Fruit fly (Drosophila melanogaster) whole organism, embryonic: ENCODE data around the gene Antp.

Source experiments
- Adf1 ChIP-seq: fragments of 200-800 bp; sonication (Bioruptor generic); IDR thresholded peaks from 2 replicates; pipeline ENCODE4 v1.3.6; 2022; ENCODE audit warnings: missing biosample characterization, missing genetic modification characterization
- B-H2 ChIP-seq: fragments of 200-800 bp; sonication (Bioruptor generic); optimal IDR thresholded peaks from 2 replicates; lab custom pipeline; 2018; ENCODE audit warnings: missing biosample characterization, mild to moderate bottlenecking, missing genetic modification characterization
- Blimp-1 ChIP-seq: fragments of 200-800 bp; sonication (Bioruptor generic); optimal IDR thresholded peaks from 3 replicates; lab custom pipeline; 2018; ENCODE audit warnings: missing biosample characterization, missing genetic modification characterization, mild to moderate bottlenecking, moderate library complexity, missing genetic modification reagents
- CG10267 ChIP-seq: fragments of 200-800 bp; sonication (Bioruptor generic); optimal IDR thresholded peaks from 2 replicates; lab custom pipeline; 2018; ENCODE audit warnings: missing biosample characterization, mild to moderate bottlenecking, missing genetic modification characterization, moderate library complexity
- CG13424 ChIP-seq: fragments of 200-800 bp; sonication (Bioruptor generic); optimal IDR thresholded peaks from 2 replicates; lab custom pipeline; 2019; ENCODE audit warnings: missing biosample characterization, mild to moderate bottlenecking, missing genetic modification characterization, moderate library complexity
- CG14014 ChIP-seq: fragments of 200-800 bp; sonication (Bioruptor generic); IDR thresholded peaks from 2 replicates; pipeline ENCODE4 v1.3.6; 2022; ENCODE audit warnings: missing biosample characterization, missing genetic modification characterization
- CG17359 ChIP-seq: fragments of 200-800 bp; sonication (Bioruptor generic); optimal IDR thresholded peaks from 3 replicates; lab custom pipeline; 2018; ENCODE audit warnings: missing biosample characterization, mild to moderate bottlenecking, missing genetic modification characterization, moderate library complexity
- CG17385 ChIP-seq: fragments of 200-800 bp; sonication (Bioruptor generic); optimal IDR thresholded peaks from 3 replicates; lab custom pipeline; 2018; ENCODE audit warnings: missing biosample characterization, mild to moderate bottlenecking, missing genetic modification characterization
- CG18599 ChIP-seq: fragments of 200-800 bp; sonication (Bioruptor generic); optimal IDR thresholded peaks from 3 replicates; lab custom pipeline; 2017; ENCODE audit warnings: missing biosample characterization, missing genetic modification characterization, mild to moderate bottlenecking, moderate library complexity, missing genetic modification reagents
- CG2712 ChIP-seq: fragments of 200-800 bp; optimal IDR thresholded peaks from 3 replicates; lab custom pipeline; 2019; ENCODE audit warnings: missing biosample characterization, mild to moderate bottlenecking, missing genetic modification characterization, moderate library complexity
- CG30403 ChIP-seq: fragments of 200-800 bp; sonication (Bioruptor generic); optimal IDR thresholded peaks from 3 replicates; lab custom pipeline; 2016; ENCODE audit warnings: missing biosample characterization, missing genetic modification characterization
- CG31365 ChIP-seq: fragments of 200-800 bp; sonication (Bioruptor generic); optimal IDR thresholded peaks from 2 replicates; lab custom pipeline; 2018; ENCODE audit warnings: missing biosample characterization, mild to moderate bottlenecking, missing genetic modification characterization
- CG3163 ChIP-seq: fragments of 200-800 bp; sonication (Bioruptor generic); optimal IDR thresholded peaks from 3 replicates; lab custom pipeline; 2016; ENCODE audit warnings: missing biosample characterization, missing genetic modification characterization
- CG32532 ChIP-seq: fragments of 200-800 bp; sonication (Bioruptor generic); IDR thresholded peaks from 2 replicates; pipeline ENCODE4 v1.3.6; 2022; ENCODE audit warnings: missing biosample characterization, missing genetic modification characterization
- CG3281 ChIP-seq: fragments of 200-800 bp; sonication (Bioruptor generic); optimal IDR thresholded peaks from 3 replicates; lab custom pipeline; 2017; ENCODE audit warnings: missing biosample characterization, mild to moderate bottlenecking, missing genetic modification characterization
- CG3838 ChIP-seq: fragments of 200-800 bp; sonication (Bioruptor generic); optimal IDR thresholded peaks from 3 replicates; lab custom pipeline; 2016; ENCODE audit warnings: missing biosample characterization, missing genetic modification characterization
- CG4730 ChIP-seq: fragments of 200-800 bp; sonication (Bioruptor generic); IDR thresholded peaks from 2 replicates; pipeline ENCODE4 v1.3.6; 2022; ENCODE audit warnings: missing biosample characterization, missing genetic modification characterization
- CG7745 ChIP-seq: fragments of 200-800 bp; sonication (Bioruptor generic); optimal IDR thresholded peaks from 2 replicates; lab custom pipeline; 2018; ENCODE audit warnings: missing biosample characterization, mild to moderate bottlenecking, missing genetic modification characterization, moderate library complexity
- CG8388 ChIP-seq: fragments of 200-800 bp; sonication (Bioruptor generic); optimal IDR thresholded peaks from 2 replicates; lab custom pipeline; 2019; ENCODE audit warnings: missing biosample characterization, mild to moderate bottlenecking, missing genetic modification characterization, moderate library complexity
- Ets97D ChIP-seq: fragments of 200-800 bp; sonication (Bioruptor generic); optimal IDR thresholded peaks from 3 replicates; lab custom pipeline; 2016; ENCODE audit warnings: missing biosample characterization, missing genetic modification characterization
- Hey ChIP-seq: fragments of 200-800 bp; sonication (Bioruptor generic); optimal IDR thresholded peaks from 3 replicates; lab custom pipeline; 2018; ENCODE audit warnings: missing biosample characterization, mild to moderate bottlenecking, missing genetic modification characterization
- Hmr ChIP-seq: fragments of 200-800 bp; sonication (Bioruptor generic); optimal IDR thresholded peaks from 3 replicates; lab custom pipeline; 2017; ENCODE audit warnings: mild to moderate bottlenecking, missing biosample characterization, missing genetic modification reagents, missing genetic modification characterization
- Kr ChIP-seq: fragments of 200-800 bp; sonication (Bioruptor generic); optimal IDR thresholded peaks from 2 replicates; lab custom pipeline; 2017; ENCODE audit warnings: missing biosample characterization, mild to moderate bottlenecking, missing genetic modification characterization
- Nf-YB ChIP-seq: fragments of 200-800 bp; sonication (Bioruptor generic); optimal IDR thresholded peaks from 3 replicates; lab custom pipeline; 2019; ENCODE audit warnings: missing biosample characterization, mild to moderate bottlenecking, missing genetic modification characterization, moderate library complexity
- Nf-YC ChIP-seq: fragments of 200-800 bp; optimal IDR thresholded peaks from 3 replicates; lab custom pipeline; 2019; ENCODE audit warnings: missing biosample characterization, mild to moderate bottlenecking, missing genetic modification characterization, moderate library complexity
- Ravus ChIP-seq: fragments of 200-800 bp; sonication (Bioruptor generic); IDR thresholded peaks from 2 replicates; pipeline ENCODE4 v1.3.6; 2022; ENCODE audit warnings: missing biosample characterization, missing genetic modification characterization
- Rfx ChIP-seq: fragments of 200-800 bp; sonication (Bioruptor generic); IDR thresholded peaks from 2 replicates; pipeline ENCODE4 v1.3.6; 2022; ENCODE audit warnings: missing biosample characterization, missing genetic modification characterization
- Spps ChIP-seq: fragments of 200-800 bp; sonication (Bioruptor generic); optimal IDR thresholded peaks from 2 replicates; lab custom pipeline; 2018; ENCODE audit warnings: missing biosample characterization, mild to moderate bottlenecking, missing genetic modification characterization
- Sry-δ ChIP-seq: fragments of 200-800 bp; sonication (Bioruptor generic); optimal IDR thresholded peaks from 2 replicates; lab custom pipeline; 2016; ENCODE audit warnings: missing biosample characterization, missing genetic modification characterization
- ara ChIP-seq: fragments of 200-800 bp; sonication (Bioruptor generic); IDR thresholded peaks from 2 replicates; pipeline ENCODE4 v1.3.6; 2022; ENCODE audit warnings: missing biosample characterization, missing genetic modification characterization
- ato ChIP-seq: fragments of 200-800 bp; sonication (Bioruptor generic); IDR thresholded peaks from 2 replicates; pipeline ENCODE4 v1.3.6; 2022; ENCODE audit warnings: missing biosample characterization, missing genetic modification characterization; ENCODE audit not compliant: partially characterized antibody
- btn ChIP-seq: fragments of 200-800 bp; sonication (Bioruptor generic); optimal IDR thresholded peaks from 2 replicates; lab custom pipeline; 2016; ENCODE audit warnings: missing biosample characterization, missing genetic modification characterization
- cg ChIP-seq: fragments of 200-800 bp; sonication (Bioruptor generic); optimal IDR thresholded peaks from 3 replicates; lab custom pipeline; 2019; ENCODE audit warnings: missing biosample characterization, mild to moderate bottlenecking, missing genetic modification characterization, moderate library complexity
- chif ChIP-seq, 2 experiments: fragments of 200-800 bp; sonication (Bioruptor generic); optimal IDR thresholded peaks; 3 replicates each; lab custom pipeline; 2016; ENCODE audit warnings: missing biosample characterization in 2 of 2, missing genetic modification characterization in 2 of 2
- crol ChIP-seq: fragments of 200-800 bp; sonication (Bioruptor generic); IDR thresholded peaks from 2 replicates; pipeline ENCODE4 v1.3.6; 2022; ENCODE audit warnings: missing biosample characterization, missing genetic modification characterization
- grn ChIP-seq: fragments of 200-800 bp; sonication (Bioruptor generic); optimal IDR thresholded peaks from 3 replicates; lab custom pipeline; 2017; ENCODE audit warnings: missing biosample characterization, missing genetic modification characterization
- gsb ChIP-seq: fragments of 200-800 bp; sonication (Bioruptor generic); IDR thresholded peaks from 2 replicates; pipeline ENCODE4 v1.3.6; 2022; ENCODE audit warnings: missing biosample characterization, missing genetic modification characterization
- hkb ChIP-seq, 2 experiments: fragments of 200-800 bp in 1 of 2; fragments of >200 bp in 1 of 2; sonication (Bioruptor generic) in 1 of 2; IDR thresholded peaks in 1 of 2; optimal IDR thresholded peaks in 1 of 2; 2 replicates each; pipeline versions ENCODE4 v1.3.6 to Lab custom; 2017 to 2022; ENCODE audit warnings: missing biosample characterization in 1 of 2, missing genetic modification characterization in 1 of 2
- inv ChIP-seq: fragments of 200-800 bp; sonication (Bioruptor generic); IDR thresholded peaks from 2 replicates; pipeline ENCODE4 v1.3.6; 2022; ENCODE audit warnings: missing biosample characterization, missing genetic modification characterization; ENCODE audit not compliant: partially characterized antibody
- lbe ChIP-seq: fragments of 200-800 bp; sonication (Bioruptor generic); optimal IDR thresholded peaks from 2 replicates; lab custom pipeline; 2016; ENCODE audit warnings: missing biosample characterization, mild to moderate bottlenecking, missing genetic modification characterization
- onecut ChIP-seq: fragments of 200-800 bp; sonication (Bioruptor generic); IDR thresholded peaks from 2 replicates; pipeline ENCODE4 v1.3.6; 2022; ENCODE audit warnings: missing biosample characterization, missing genetic modification characterization
- otp ChIP-seq: fragments of 200-800 bp; sonication (Bioruptor generic); IDR thresholded peaks from 3 replicates; pipeline ENCODE4, ENCODE4 v1.3.6; 2022; ENCODE audit warnings: missing biosample characterization, missing genetic modification characterization
- pan ChIP-seq, 4 experiments: fragments of >200 bp in 3 of 4; fragments of 200-800 bp in 1 of 4; sonication (Bioruptor generic) in 1 of 4; optimal IDR thresholded peaks in 3 of 4; IDR thresholded peaks in 1 of 4; 2 replicates each; pipeline versions ENCODE4 v1.3.6 to Lab custom; 2017 to 2022; ENCODE audit warnings: missing biosample characterization in 2 of 4, missing genetic modification characterization in 2 of 4, mixed read lengths in 1 of 4
- pros ChIP-seq: fragments of 200-800 bp; sonication (Bioruptor generic); optimal IDR thresholded peaks from 3 replicates; lab custom pipeline; 2019; ENCODE audit warnings: missing biosample characterization, mild to moderate bottlenecking, missing genetic modification characterization, moderate library complexity
- sens ChIP-seq: fragments of 200-800 bp; sonication (Bioruptor generic); peaks from one replicate; lab custom pipeline; 2016; ENCODE audit warnings: missing biosample characterization, missing genetic modification characterization
- seq ChIP-seq: fragments of 200-800 bp; sonication (Bioruptor generic); IDR thresholded peaks from 2 replicates; pipeline ENCODE4 v1.3.6; 2022; ENCODE audit warnings: missing biosample characterization, missing genetic modification characterization
- vfl ChIP-seq: fragments of 200-800 bp; sonication (Bioruptor generic); optimal IDR thresholded peaks from 2 replicates; lab custom pipeline; 2016; ENCODE audit warnings: missing biosample characterization, missing genetic modification characterization
- vvl ChIP-seq: fragments of 200-800 bp; sonication (Bioruptor generic); IDR thresholded peaks from 2 replicates; pipeline ENCODE4 v1.3.6; 2022; ENCODE audit warnings: missing biosample characterization, missing genetic modification characterization

Gene Antp

DNA sequence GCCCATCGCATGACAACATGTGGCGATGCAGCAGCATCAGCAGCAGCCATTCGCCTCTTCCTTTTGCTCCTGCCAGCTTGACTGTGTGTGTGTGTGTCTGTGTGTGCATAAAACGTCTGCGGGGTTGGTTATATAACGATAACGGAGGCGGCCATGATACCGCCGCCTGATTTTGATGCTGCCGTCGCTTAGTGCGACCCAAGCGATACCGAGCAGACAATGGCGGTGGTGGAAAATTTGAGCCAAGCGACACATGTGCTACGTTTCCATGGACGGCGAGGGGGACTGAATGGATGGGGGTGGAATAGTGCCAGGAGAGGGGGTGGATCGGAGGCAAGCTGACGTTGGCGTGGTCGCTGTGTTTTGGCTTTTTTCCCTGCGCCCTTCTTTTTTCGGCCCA is 20.7 kb downstream of the Antp start (continued):
- TF ChIP-seq Rfx (GFP tag; lab: Robert Waterston, UW) (0 out of 2 replicates have a peak, but pooled peaks have one; percentile 19), Hey (tag; lab: Kevin White, UChicago) (peak; percentile 49), Nf-YC (peak; percentile 84)

DNA sequence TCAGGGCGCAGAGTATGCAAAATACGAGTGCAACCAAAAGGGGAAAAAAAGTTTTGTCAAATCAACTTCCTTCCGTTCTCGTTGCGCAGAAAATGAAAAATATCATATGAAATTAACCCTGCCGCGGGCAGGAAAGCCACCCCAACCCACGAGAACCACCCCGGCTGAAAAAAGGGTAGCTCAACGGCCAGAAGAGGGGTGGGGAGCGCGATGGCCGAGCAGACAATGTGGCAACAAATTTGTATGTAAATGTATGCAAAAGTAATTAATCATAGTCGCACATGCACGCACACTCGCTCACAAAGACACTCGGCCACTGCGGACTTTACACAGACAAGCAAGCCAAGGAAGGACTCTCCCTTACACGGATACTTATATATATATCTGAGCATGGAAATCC is 21.9 kb downstream of the Antp start:
- no peak for TF ChIP-seq CG30403
- no peak for TF ChIP-seq CG3163 (GFP tag; lab: Kevin White, UChicago)
- TF ChIP-seq ato (GFP tag; lab: Robert Waterston, UW) = no peak
- no peak for TF ChIP-seq Sry-δ
- no peak for TF ChIP-seq B-H2
- no peak for TF ChIP-seq pan (optimal IDR thresholded peaks at IDR 0.05; lab: Kevin White, UChicago)
- TF ChIP-seq pan (GFP tag; optimal IDR thresholded peaks at IDR 0.05 in 1 of 2, IDR thresholded peaks at IDR 0.05 in 1 of 2) = no peak
- peak; percentile 24 for TF ChIP-seq sens (GFP tag; lab: Kevin White, UChicago)
- TF ChIP-seq Nf-YC = peak; percentile 56
- peak; percentile 83 for TF ChIP-seq seq
- TF ChIP-seq btn = no peak
- no peak for TF ChIP-seq CG4730 (GFP tag; lab: Robert Waterston, UW)
- TF ChIP-seq Kr (GFP tag; lab: Kevin White, UChicago) = peak; percentile 22
- TF ChIP-seq CG3838 (GFP tag; lab: Kevin White, UChicago) = no peak
- no peak for TF ChIP-seq Ravus (GFP tag; lab: Robert Waterston, UW)
- peak; percentile 50; the same call in 1 of the 2 replicates for TF ChIP-seq crol
- TF ChIP-seq pros (GFP tag; lab: Kevin White, UChicago) = peak; percentile 62
- peak; percentile 35 for TF ChIP-seq Nf-YB (GFP tag; lab: Kevin White, UChicago)
- TF ChIP-seq CG17385 (GFP tag; lab: Kevin White, UChicago) = no peak
- TF ChIP-seq CG17359 = no peak
- no peak for TF ChIP-seq Spps (tag; lab: Kevin White, UChicago)
- peak; percentile 85 for TF ChIP-seq vvl (GFP tag; lab: Robert Waterston, UW)
- peak; percentile 28 for TF ChIP-seq cg
- no peak for TF ChIP-seq Blimp-1 (GFP tag; lab: Kevin White, UChicago)
- TF ChIP-seq hkb (optimal IDR thresholded peaks at IDR 0.05; lab: Kevin White, UChicago) = no peak
- no peak for TF ChIP-seq hkb (GFP tag; IDR thresholded peaks at IDR 0.05; lab: Robert Waterston, UW)
- no peak for TF ChIP-seq Ets97D (GFP tag; lab: Kevin White, UChicago)
- TF ChIP-seq, all 482 proteins: peak for 9

DNA sequence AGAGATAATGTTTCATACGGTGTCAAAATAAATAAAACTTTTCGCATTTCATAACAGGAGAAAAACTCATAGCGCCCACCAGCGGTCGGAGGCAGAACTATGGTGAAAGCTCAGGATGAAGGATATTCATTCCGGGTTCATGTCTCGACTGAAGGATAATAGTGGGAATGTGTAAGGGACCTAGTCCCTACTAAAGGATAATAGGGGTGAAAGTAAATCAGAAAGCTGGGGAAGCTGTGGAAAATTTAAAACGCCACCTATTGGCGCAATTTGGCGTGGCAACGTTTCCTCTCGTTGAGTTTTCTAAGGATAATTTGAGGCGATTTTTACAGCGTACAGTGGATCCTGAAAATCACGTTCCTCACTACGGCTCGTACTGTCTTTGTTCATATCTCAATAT is 25.7 kb downstream of the Antp start:
- TF ChIP-seq chif (GFP tag; optimal IDR thresholded peaks at IDR 0.05; lab: Kevin White, UChicago) (peak in 1 of 2 experiments; percentile 29), Adf1 (no peak), ara (GFP tag; lab: Robert Waterston, UW) (0 out of 2 replicates have a peak, but pooled peaks have one; percentile 15), grn (GFP tag; lab: Kevin White, UChicago) (no peak), inv (no peak), CG32532 (GFP tag; lab: Robert Waterston, UW) (0 out of 2 replicates have a peak, but pooled peaks have one; percentile 40), CG3281 (peak; percentile 26), gsb (GFP tag; lab: Robert Waterston, UW) (no peak), onecut (GFP tag; lab: Robert Waterston, UW) (peak; percentile 33; the same call in 1 of the 2 replicates), lbe (GFP tag; lab: Kevin White, UChicago) (no peak), CG18599 (GFP tag; lab: Kevin White, UChicago) (peak; percentile 37), pros (GFP tag; lab: Kevin White, UChicago) (peak; percentile 54), otp (GFP tag; lab: Robert Waterston, UW) (0 out of 3 replicates have a peak, but pooled peaks have one; percentile 24), CG7745 (tag; lab: Kevin White, UChicago) (no peak), Hmr (GFP tag; lab: Kevin White, UChicago) (peak; percentile 56), CG2712 (tag; lab: Kevin White, UChicago) (peak; percentile 23), CG14014 (GFP tag; lab: Robert Waterston, UW) (0 out of 2 replicates have a peak, but pooled peaks have one; percentile 8), CG10267 (tag; lab: Kevin White, UChicago) (peak; percentile 25), vfl (GFP tag; lab: Kevin White, UChicago) (no peak), CG8388 (GFP tag; lab: Kevin White, UChicago) (peak; percentile 23), CG13424 (tag; lab: Kevin White, UChicago) (peak; percentile 21), CG31365 (tag; lab: Kevin White, UChicago) (peak; percentile 0)
